Worm (Caenorhabditis elegans) whole organism, young adult: ENCODE results near the gene bas-1.

Experiments used
- B0261.1 ChIP-seq: sonication (generic microtip); optimal IDR thresholded peaks from 2 replicates; lab custom pipeline; 2016; ENCODE audit warnings: mild to moderate bottlenecking, missing genetic modification characterization, moderate library complexity, missing compliant biosample characterization
- B0336.3 ChIP-seq: fragments of 200-800 bp; sonication (Bioruptor generic); IDR thresholded peaks from 2 replicates; pipeline ENCODE4 v1.3.6; 2022; ENCODE audit warnings: missing genetic modification characterization, missing compliant biosample characterization
- F10E7.11 ChIP-seq: sonication (generic microtip); optimal IDR thresholded peaks from 2 replicates; lab custom pipeline; 2017; ENCODE audit warnings: mild to moderate bottlenecking, missing genetic modification characterization, moderate library complexity, missing compliant biosample characterization
- F37B4.10 ChIP-seq: fragments of 200-800 bp; sonication (Bioruptor generic); IDR thresholded peaks from 2 replicates; pipeline ENCODE4 v1.3.6; 2022; ENCODE audit warnings: missing genetic modification characterization, missing compliant biosample characterization
- ceh-100 ChIP-seq: fragments of 200-800 bp; sonication (Bioruptor generic); IDR thresholded peaks from 2 replicates; pipeline ENCODE4 v1.3.6; 2022; ENCODE audit warnings: missing genetic modification reagents, missing genetic modification characterization, missing compliant biosample characterization
- die-1 ChIP-seq: sonication (generic microtip); optimal IDR thresholded peaks from 2 replicates; lab custom pipeline; 2016; ENCODE audit warnings: missing genotype, mild to moderate bottlenecking, missing genetic modification characterization, missing compliant biosample characterization
- ets-4 ChIP-seq: fragments of 200-800 bp; sonication (Bioruptor generic); optimal IDR thresholded peaks from 2 replicates; lab custom pipeline; 2018; ENCODE audit warnings: mild to moderate bottlenecking, missing genetic modification characterization, missing compliant biosample characterization
- rcor-1 ChIP-seq: fragments of 200-800 bp; sonication (Bioruptor generic); IDR thresholded peaks from 2 replicates; pipeline ENCODE4 v1.3.6; 2022; ENCODE audit warnings: missing genetic modification reagents, missing genetic modification characterization, missing compliant biosample characterization
- sdz-38 ChIP-seq: sonication (generic microtip); optimal IDR thresholded peaks from 2 replicates; lab custom pipeline; 2016; ENCODE audit warnings: missing genotype, missing genetic modification characterization, missing compliant biosample characterization
- snpc-4 ChIP-seq, 5 experiments: fragments of 150-350 bp in 1 of 5; sonication (generic microtip) in 4 of 5; optimal IDR thresholded peaks; 2 replicates each; lab custom pipeline; 2014 to 2018; ENCODE audit warnings: missing genetic modification characterization in 5 of 5, missing biosample characterization in 3 of 5, antibody characterized with exemption in 2 of 5, mild to moderate bottlenecking in 2 of 5, missing compliant biosample characterization in 2 of 5, missing genotype in 2 of 5, moderate library complexity in 2 of 5, missing genetic modification reagents in 1 of 5

ce11 chrIII:5582766-5583165 lies 29.3 kb upstream of the bas-1 start, which contains the start of the genes F56D2.8 and uev-2:
- TF ChIP-seq ets-4 (GFP tag; lab: Kevin White, UChicago) (no peak), rcor-1 (GFP tag; lab: Robert Waterston, UW) (no peak), sdz-38 (tag; lab: Kevin White, UChicago) (no peak), F37B4.10 (GFP tag; lab: Robert Waterston, UW) (no peak), F10E7.11 (tag; lab: Kevin White, UChicago) (no peak), ceh-100 (no peak), snpc-4 (GFP tag; optimal IDR thresholded peaks at IDR 0.05; lab: Kevin White, UChicago) (no peak), snpc-4 (tag; optimal IDR thresholded peaks at IDR 0.05; lab: Kevin White, UChicago) (no peak), B0336.3 (GFP tag; lab: Robert Waterston, UW) (no peak), die-1 (no peak), B0261.1 (tag; lab: Kevin White, UChicago) (no peak)
